Fruit fly (Drosophila melanogaster) whole organism, embryonic: Measurements from ENCODE around the gene Polr3I.
A peak's percentile ranks its signal among the peaks of the same experiment; 100 is the strongest.

Experiments
- CG10979 ChIP-seq: fragments of 200-800 bp; sonication (Bioruptor generic); optimal IDR thresholded peaks from 2 replicates; lab custom pipeline; 2018; ENCODE audit warnings: missing biosample characterization, mild to moderate bottlenecking, missing genetic modification characterization, moderate library complexity
- CG11504 ChIP-seq: fragments of 200-800 bp; sonication (Bioruptor generic); optimal IDR thresholded peaks from 3 replicates; lab custom pipeline; 2019; ENCODE audit warnings: missing biosample characterization, mild to moderate bottlenecking, missing genetic modification characterization, moderate library complexity
- CG12155 ChIP-seq: fragments of 200-800 bp; sonication (Bioruptor generic); optimal IDR thresholded peaks from 3 replicates; lab custom pipeline; 2016; ENCODE audit warnings: missing biosample characterization, missing genetic modification characterization
- CG12769 ChIP-seq: fragments of 200-800 bp; sonication (Bioruptor generic); optimal IDR thresholded peaks from 2 replicates; lab custom pipeline; 2019; ENCODE audit warnings: missing biosample characterization, mild to moderate bottlenecking, missing genetic modification characterization, moderate library complexity
- CG13296 ChIP-seq: fragments of 200-800 bp; sonication (Bioruptor generic); optimal IDR thresholded peaks from 3 replicates; lab custom pipeline; 2018; ENCODE audit warnings: missing biosample characterization, mild to moderate bottlenecking, missing genetic modification characterization
- CG16779 ChIP-seq: fragments of 200-800 bp; sonication (Bioruptor generic); IDR thresholded peaks from 2 replicates; pipeline ENCODE4 v1.3.6; 2022; ENCODE audit warnings: missing biosample characterization, missing genetic modification characterization
- CG18599 ChIP-seq: fragments of 200-800 bp; sonication (Bioruptor generic); optimal IDR thresholded peaks from 3 replicates; lab custom pipeline; 2017; ENCODE audit warnings: missing biosample characterization, missing genetic modification characterization, mild to moderate bottlenecking, moderate library complexity, missing genetic modification reagents
- CG2712 ChIP-seq: fragments of 200-800 bp; optimal IDR thresholded peaks from 3 replicates; lab custom pipeline; 2019; ENCODE audit warnings: missing biosample characterization, mild to moderate bottlenecking, missing genetic modification characterization, moderate library complexity
- CG32767 ChIP-seq: fragments of 200-800 bp; sonication (Bioruptor generic); IDR thresholded peaks from 2 replicates; pipeline ENCODE4 v1.3.6; 2022; ENCODE audit warnings: missing biosample characterization, missing genetic modification characterization
- CG32772 ChIP-seq: fragments of 200-800 bp; sonication (Bioruptor generic); IDR thresholded peaks from 2 replicates; pipeline ENCODE4 v1.3.6; 2022; ENCODE audit warnings: missing biosample characterization, missing genetic modification characterization
- CG4617 ChIP-seq: fragments of 200-800 bp; sonication (Bioruptor generic); optimal IDR thresholded peaks from 3 replicates; lab custom pipeline; 2016; ENCODE audit warnings: missing biosample characterization, missing genetic modification characterization, borderline replicate concordance
- CG4820 ChIP-seq: fragments of 200-800 bp; sonication (Bioruptor generic); optimal IDR thresholded peaks from 3 replicates; lab custom pipeline; 2016; ENCODE audit warnings: missing biosample characterization, missing genetic modification characterization
- CG8290 ChIP-seq, 3 experiments: fragments of 200-800 bp; sonication (Bioruptor generic); optimal IDR thresholded peaks; 2 replicates each; lab custom pipeline; 2016 to 2019; ENCODE audit warnings: missing biosample characterization in 3 of 3, missing genetic modification characterization in 3 of 3, mild to moderate bottlenecking in 2 of 3, moderate library complexity in 1 of 3
- CG8359 ChIP-seq: fragments of 200-800 bp; sonication (Bioruptor generic); optimal IDR thresholded peaks from 2 replicates; lab custom pipeline; 2017; ENCODE audit warnings: missing biosample characterization, mild to moderate bottlenecking, missing genetic modification characterization, borderline replicate concordance
- CG9609 ChIP-seq: fragments of 200-800 bp; sonication (Bioruptor generic); optimal IDR thresholded peaks from 3 replicates; lab custom pipeline; 2016; ENCODE audit warnings: missing biosample characterization, missing genetic modification characterization
- Camta ChIP-seq: fragments of 200-800 bp; sonication (Bioruptor generic); optimal IDR thresholded peaks from 2 replicates; lab custom pipeline; 2016; ENCODE audit warnings: missing biosample characterization, missing genetic modification characterization
- Doc3 ChIP-seq: fragments of 200-800 bp; sonication (Bioruptor generic); IDR thresholded peaks from 3 replicates; pipeline ENCODE4 v1.3.6; 2022; ENCODE audit warnings: missing biosample characterization, missing genetic modification characterization; ENCODE audit not compliant: partially characterized antibody
- Drgx ChIP-seq: fragments of 200-800 bp; sonication (Bioruptor generic); IDR thresholded peaks from 2 replicates; pipeline ENCODE4 v1.3.6; 2022; ENCODE audit warnings: missing biosample characterization, missing genetic modification characterization
- Gsc ChIP-seq: fragments of 200-800 bp; sonication (Bioruptor generic); IDR thresholded peaks from 2 replicates; pipeline ENCODE4 v1.3.6; 2022; ENCODE audit warnings: missing biosample characterization, missing genetic modification characterization
- HmgZ ChIP-seq: fragments of 200-800 bp; sonication (Bioruptor generic); optimal IDR thresholded peaks from 2 replicates; lab custom pipeline; 2018; ENCODE audit warnings: missing biosample characterization, mild to moderate bottlenecking, missing genetic modification characterization
- Hr3 ChIP-seq: fragments of 200-800 bp; sonication (Bioruptor generic); optimal IDR thresholded peaks from 3 replicates; lab custom pipeline; 2016; ENCODE audit warnings: missing biosample characterization, missing genetic modification characterization
- Med ChIP-seq: fragments of 200-800 bp; sonication (Bioruptor generic); peaks from one replicate; lab custom pipeline; 2016; ENCODE audit warnings: missing biosample characterization, missing genetic modification characterization, mild to moderate bottlenecking, inconsistent platforms, moderate library complexity
- Mrtf ChIP-seq: fragments of 200-800 bp; sonication (Bioruptor generic); IDR thresholded peaks from 3 replicates; pipeline ENCODE4 v1.3.6; 2022; ENCODE audit warnings: missing biosample characterization, missing genetic modification characterization
- NC2β ChIP-seq: fragments of 200-800 bp; sonication (Bioruptor generic); optimal IDR thresholded peaks from 2 replicates; lab custom pipeline; 2016; ENCODE audit warnings: missing biosample characterization, missing genetic modification characterization
- Optix ChIP-seq: fragments of 200-800 bp; sonication (Bioruptor generic); IDR thresholded peaks from 3 replicates; pipeline ENCODE4 v1.3.6; 2022; ENCODE audit warnings: missing biosample characterization, missing genetic modification characterization
- Pdp1 ChIP-seq, 2 experiments: fragments of 200-800 bp; sonication (Bioruptor generic); optimal IDR thresholded peaks; 3 replicates each; lab custom pipeline; 2016; ENCODE audit warnings: missing biosample characterization in 2 of 2, missing genetic modification characterization in 2 of 2, mild to moderate bottlenecking in 1 of 2, moderate library complexity in 1 of 2
- Rfx ChIP-seq: fragments of 200-800 bp; sonication (Bioruptor generic); IDR thresholded peaks from 2 replicates; pipeline ENCODE4 v1.3.6; 2022; ENCODE audit warnings: missing biosample characterization, missing genetic modification characterization
- Sry-β ChIP-seq: fragments of 200-800 bp; sonication (Bioruptor generic); optimal IDR thresholded peaks from 2 replicates; lab custom pipeline; 2018; ENCODE audit warnings: missing biosample characterization, mild to moderate bottlenecking, missing genetic modification characterization, moderate library complexity
- ap ChIP-seq: fragments of 200-800 bp; sonication (Bioruptor generic); IDR thresholded peaks from 2 replicates; pipeline ENCODE4 v1.3.6; 2022; ENCODE audit warnings: missing biosample characterization, missing genetic modification characterization
- az2 ChIP-seq: fragments of 200-800 bp; sonication (Bioruptor generic); optimal IDR thresholded peaks from 3 replicates; lab custom pipeline; 2016; ENCODE audit warnings: missing biosample characterization, missing genetic modification characterization
- bigmax ChIP-seq: fragments of 200-800 bp; sonication (Bioruptor generic); optimal IDR thresholded peaks from 2 replicates; lab custom pipeline; 2018; ENCODE audit warnings: missing biosample characterization, mild to moderate bottlenecking, missing genetic modification characterization
- cg ChIP-seq: fragments of 200-800 bp; sonication (Bioruptor generic); optimal IDR thresholded peaks from 3 replicates; lab custom pipeline; 2019; ENCODE audit warnings: missing biosample characterization, mild to moderate bottlenecking, missing genetic modification characterization, moderate library complexity
- crol ChIP-seq: fragments of 200-800 bp; sonication (Bioruptor generic); IDR thresholded peaks from 2 replicates; pipeline ENCODE4 v1.3.6; 2022; ENCODE audit warnings: missing biosample characterization, missing genetic modification characterization
- emc ChIP-seq: fragments of 200-800 bp; sonication (Bioruptor generic); optimal IDR thresholded peaks from 2 replicates; lab custom pipeline; 2016; ENCODE audit warnings: missing biosample characterization, missing genetic modification characterization
- hbn ChIP-seq: fragments of 200-800 bp; sonication (Bioruptor generic); IDR thresholded peaks from 2 replicates; pipeline ENCODE4 v1.3.6; 2022; ENCODE audit warnings: missing biosample characterization, missing genetic modification characterization; ENCODE audit not compliant: partially characterized antibody
- jigr1 ChIP-seq: fragments of 200-800 bp; sonication (Bioruptor generic); IDR thresholded peaks from 3 replicates; pipeline ENCODE4 v1.3.6; 2022; ENCODE audit warnings: missing biosample characterization, missing genetic modification characterization
- lov ChIP-seq, 2 experiments: fragments of 200-800 bp in 1 of 2; fragments of >200 bp in 1 of 2; sonication (Bioruptor generic) in 1 of 2; IDR thresholded peaks in 1 of 2; optimal IDR thresholded peaks in 1 of 2; 2 replicates in 1 of 2; 3 replicates in 1 of 2; pipeline versions ENCODE4 v1.3.6 to Lab custom; 2017 to 2022; ENCODE audit warnings: missing biosample characterization in 1 of 2, missing genetic modification characterization in 1 of 2
- org-1 ChIP-seq: fragments of 200-800 bp; sonication (Bioruptor generic); optimal IDR thresholded peaks from 2 replicates; lab custom pipeline; 2017; ENCODE audit warnings: missing biosample characterization, missing genetic modification characterization
- pho ChIP-seq: fragments of 200-800 bp; sonication (Bioruptor generic); optimal IDR thresholded peaks from 2 replicates; lab custom pipeline; 2016; ENCODE audit warnings: missing biosample characterization, missing genetic modification characterization
- scrt ChIP-seq: fragments of 200-800 bp; sonication (Bioruptor generic); optimal IDR thresholded peaks from 2 replicates; lab custom pipeline; 2018; ENCODE audit warnings: missing biosample characterization, mild to moderate bottlenecking, missing genetic modification characterization, moderate library complexity
- shn ChIP-seq: fragments of 200-800 bp; sonication (Bioruptor generic); optimal IDR thresholded peaks from 3 replicates; lab custom pipeline; 2016; ENCODE audit warnings: missing biosample characterization, missing genetic modification characterization
- sug ChIP-seq: fragments of 200-800 bp; optimal IDR thresholded peaks from 2 replicates; lab custom pipeline; 2019; ENCODE audit warnings: missing biosample characterization, mild to moderate bottlenecking, missing genetic modification characterization, moderate library complexity
- trh ChIP-seq: fragments of 200-800 bp; sonication (Bioruptor generic); optimal IDR thresholded peaks from 2 replicates; lab custom pipeline; 2016; ENCODE audit warnings: missing biosample characterization, missing genetic modification characterization

Polr3I gene

dm6 chrX:16930465-16931286 lies 46.3 kb downstream of the Polr3I start (continued):
- peak; percentile 49 for TF ChIP-seq CG4820
- peak; percentile 64 for TF ChIP-seq scrt
- peak; percentile 39 for TF ChIP-seq HmgZ (tag; lab: Kevin White, UChicago)
- no peak for TF ChIP-seq CG4617 (GFP tag; lab: Kevin White, UChicago)
- no peak for TF ChIP-seq Sry-β (GFP tag; lab: Kevin White, UChicago)
- peak; percentile 73 for TF ChIP-seq CG32772
- TF ChIP-seq NC2β: no peak
- no peak for TF ChIP-seq emc
- TF ChIP-seq lov (optimal IDR thresholded peaks at IDR 0.05; lab: Kevin White, UChicago): no peak
- no peak for TF ChIP-seq lov (GFP tag; IDR thresholded peaks at IDR 0.05; lab: Robert Waterston, UW)
- no peak for TF ChIP-seq CG9609 (GFP tag; lab: Kevin White, UChicago)
- TF ChIP-seq org-1 (GFP tag; lab: Kevin White, UChicago): peak; percentile 19
- TF ChIP-seq CG18599 (GFP tag; lab: Kevin White, UChicago): peak; percentile 66
- peak; percentile 74 for TF ChIP-seq CG12769 (tag; lab: Kevin White, UChicago)
- TF ChIP-seq pho: no peak
- TF ChIP-seq shn (GFP tag; lab: Kevin White, UChicago): no peak
- TF ChIP-seq CG12155 (GFP tag; lab: Kevin White, UChicago): peak; percentile 28
- no peak for TF ChIP-seq CG16779 (GFP tag; lab: Robert Waterston, UW)
- TF ChIP-seq az2 (GFP tag; lab: Kevin White, UChicago): peak; percentile 36
- peak; percentile 59; the same call in 1 of the 3 replicates for TF ChIP-seq Mrtf
- TF ChIP-seq crol: peak; percentile 83
- TF ChIP-seq CG10979 (tag; lab: Kevin White, UChicago): peak; percentile 76
- peak; percentile 42; the same call in 2 of the 3 replicates for TF ChIP-seq jigr1 (GFP tag; lab: Robert Waterston, UW)
- peak; percentile 65 for TF ChIP-seq Hr3
- peak; percentile 86 for TF ChIP-seq CG32767 (GFP tag; lab: Robert Waterston, UW)
- TF ChIP-seq hbn (GFP tag; lab: Robert Waterston, UW): no peak
- TF ChIP-seq trh (GFP tag; lab: Kevin White, UChicago): no peak
- no peak for TF ChIP-seq bigmax
- no peak for TF ChIP-seq Gsc (GFP tag; lab: Robert Waterston, UW)

dm6 chrX:16931994-16932819 lies 47.8 kb downstream of the Polr3I start:
- peak; percentile 23 for TF ChIP-seq CG11504 (tag; lab: Kevin White, UChicago)
- TF ChIP-seq Camta (GFP tag; lab: Kevin White, UChicago): no peak
- peak; percentile 74 for TF ChIP-seq sug (tag; lab: Kevin White, UChicago)
- no peak for TF ChIP-seq CG13296 (GFP tag; lab: Kevin White, UChicago)
- peak in 1 of 2 experiments; percentile 62 for TF ChIP-seq Pdp1 (GFP tag; optimal IDR thresholded peaks at IDR 0.05; lab: Kevin White, UChicago)
- TF ChIP-seq CG32772: 0 out of 2 replicates have a peak, but pooled peaks have one; percentile 12
- peak; percentile 99 for TF ChIP-seq CG8359 (GFP tag; lab: Kevin White, UChicago)
- TF ChIP-seq Doc3 (GFP tag; lab: Robert Waterston, UW): no peak
- TF ChIP-seq CG2712 (tag; lab: Kevin White, UChicago): no peak
- TF ChIP-seq ap (GFP tag; lab: Robert Waterston, UW): peak; percentile 17; the same call in 1 of the 2 replicates
- TF ChIP-seq Med (GFP tag; lab: Kevin White, UChicago): peak; percentile 62
- TF ChIP-seq Rfx: peak; percentile 47; the same call in 1 of the 2 replicates
- peak; percentile 44; the same call in 1 of the 3 replicates for TF ChIP-seq Optix (GFP tag; lab: Robert Waterston, UW)
- no peak for TF ChIP-seq CG8290 (GFP tag; optimal IDR thresholded peaks at IDR 0.05; lab: Kevin White, UChicago)
- peak in 1 of 2 experiments; percentile 40 for TF ChIP-seq CG8290 (tag; optimal IDR thresholded peaks at IDR 0.05; lab: Kevin White, UChicago)
- TF ChIP-seq cg (GFP tag; lab: Kevin White, UChicago): peak; percentile 21
- TF ChIP-seq Drgx: peak; percentile 53
